Fruit fly (Drosophila melanogaster) Kc167 (cell line): Measurements from ENCODE around the gene CG34135.

Experiments
- Myc ChIP-seq: fragments of >200 bp; optimal IDR thresholded peaks from 2 replicates; lab custom pipeline; 2017; ENCODE audit warnings: missing external identifiers
- psq ChIP-seq: fragments of >200 bp; optimal IDR thresholded peaks from 2 replicates; lab custom pipeline; 2017; ENCODE audit warnings: missing external identifiers

DNA sequence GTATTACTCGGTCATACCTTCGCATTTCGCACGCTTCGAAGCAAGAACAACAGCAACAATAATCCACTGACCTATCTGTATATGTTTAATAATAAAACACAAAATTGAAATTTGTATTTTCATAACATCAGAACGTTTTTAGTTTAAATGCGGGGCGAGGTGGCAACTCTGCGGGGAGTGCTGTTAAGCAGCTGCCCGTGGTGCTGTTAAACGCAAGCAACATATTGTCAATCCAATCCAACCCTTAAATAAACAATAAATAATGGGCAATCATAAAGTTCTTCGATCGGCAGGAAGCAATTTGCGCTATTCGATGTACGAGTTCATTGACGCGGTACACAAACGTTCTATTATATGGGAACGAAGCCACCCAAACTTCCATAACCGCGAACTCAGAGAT is 38.1 kb upstream of the CG34135 start, which contains the start of gene hng2:
- TF ChIP-seq Myc (lab: Kevin White, UChicago): no peak
- TF ChIP-seq psq (lab: Kevin White, UChicago): no peak
